Worm (Caenorhabditis elegans) whole organism, mixed stage, embryonic: Measurements from ENCODE around the gene T25G12.13.
A peak's percentile ranks its signal among the peaks of the same experiment; 100 is the strongest.

Experiments used
- lsy-2 ChIP-seq: fragments of 150-350 bp; optimal IDR thresholded peaks from 2 replicates; lab custom pipeline; 2014; ENCODE audit warnings: missing biosample characterization, missing genetic modification characterization
- mep-1 ChIP-seq: fragments of 150-350 bp; optimal IDR thresholded peaks from 2 replicates; lab custom pipeline; 2017; ENCODE audit warnings: missing biosample characterization, missing genetic modification reagents, missing genetic modification characterization, inconsistent platforms
- nhr-237 ChIP-seq: fragments of 150-350 bp; optimal IDR thresholded peaks from 2 replicates; lab custom pipeline; 2014; ENCODE audit warnings: missing biosample characterization, missing genetic modification characterization
- nhr-76 ChIP-seq: sonication (generic microtip); optimal IDR thresholded peaks from 2 replicates; lab custom pipeline; 2017; ENCODE audit warnings: missing biosample characterization, missing genetic modification characterization
- sem-2 ChIP-seq: fragments of 200-800 bp; sonication (Bioruptor generic); optimal IDR thresholded peaks from 2 replicates; lab custom pipeline; 2018; ENCODE audit warnings: mild to moderate bottlenecking, missing genetic modification characterization, missing compliant biosample characterization
- unc-120 ChIP-seq: sonication (generic microtip); optimal IDR thresholded peaks from 2 replicates; lab custom pipeline; 2017; ENCODE audit warnings: missing genetic modification characterization, missing compliant biosample characterization; ENCODE audit not compliant: poor library complexity, severe bottlenecking
- unc-62 ChIP-seq: fragments of 150-350 bp; optimal IDR thresholded peaks from 2 replicates; lab custom pipeline; 2014; ENCODE audit warnings: missing biosample characterization, missing genetic modification reagents, missing genetic modification characterization

ce11 chrX:17288378-17288777 lies 45.2 kb downstream of the T25G12.13 start:
- TF ChIP-seq nhr-237 (no peak), nhr-76 (tag; lab: Kevin White, UChicago) (no peak), unc-62 (GFP tag; lab: Kevin White, UChicago) (no peak), sem-2 (GFP tag; lab: Kevin White, UChicago) (peak; percentile 55), lsy-2 (tag; lab: Kevin White, UChicago) (no peak), mep-1 (no peak), unc-120 (tag; lab: Kevin White, UChicago) (no peak)
